Worm (Caenorhabditis elegans) whole organism, L2 larva: ENCODE results near the gene inf-1.

Source experiments
- C34F6.9 ChIP-seq: fragments of 150-350 bp; optimal IDR thresholded peaks from 2 replicates; lab custom pipeline; 2014; ENCODE audit warnings: missing biosample characterization, missing genetic modification characterization
- R02D3.7 ChIP-seq: fragments of 150-350 bp; optimal IDR thresholded peaks from 2 replicates; lab custom pipeline; 2014; ENCODE audit warnings: missing biosample characterization, missing genetic modification characterization
- Y55F3AM.14 ChIP-seq: fragments of 200-800 bp; sonication (Bioruptor generic); optimal IDR thresholded peaks from 2 replicates; lab custom pipeline; 2018; ENCODE audit warnings: mild to moderate bottlenecking, missing genetic modification characterization, missing compliant biosample characterization
- alr-1 ChIP-seq: fragments of 150-350 bp; optimal IDR thresholded peaks from 2 replicates; lab custom pipeline; 2014; ENCODE audit warnings: missing biosample characterization, missing genetic modification characterization
- ama-1 ChIP-seq: fragments of 150-350 bp; optimal IDR thresholded peaks from 2 replicates; lab custom pipeline; 2018; ENCODE audit warnings: inconsistent platforms
- blmp-1 ChIP-seq: sonication (generic microtip); optimal IDR thresholded peaks from 2 replicates; lab custom pipeline; 2017; ENCODE audit warnings: missing genetic modification characterization, mild to moderate bottlenecking, missing compliant biosample characterization, antibody characterized with exemption, moderate library complexity; ENCODE audit not compliant: insufficient read depth
- ceh-16 ChIP-seq: fragments of 150-350 bp; optimal IDR thresholded peaks from 2 replicates; lab custom pipeline; 2014; ENCODE audit warnings: missing biosample characterization, missing genetic modification characterization
- ceh-82 ChIP-seq: fragments of 150-350 bp; optimal IDR thresholded peaks from 2 replicates; lab custom pipeline; 2014; ENCODE audit warnings: missing biosample characterization, missing genetic modification characterization
- crh-2 ChIP-seq: sonication (generic microtip); optimal IDR thresholded peaks from 2 replicates; lab custom pipeline; 2017; ENCODE audit warnings: missing biosample characterization, missing genetic modification characterization
- egl-27 ChIP-seq: sonication (generic microtip); optimal IDR thresholded peaks from 3 replicates; lab custom pipeline; 2017; ENCODE audit warnings: missing biosample characterization, missing genetic modification reagents, missing genetic modification characterization
- elt-1 ChIP-seq: fragments of 150-350 bp; optimal IDR thresholded peaks from 2 replicates; lab custom pipeline; 2014; ENCODE audit warnings: missing biosample characterization, missing genetic modification characterization
- elt-3 ChIP-seq: sonication (generic microtip); optimal IDR thresholded peaks from 2 replicates; lab custom pipeline; 2017; ENCODE audit warnings: missing biosample characterization, missing genetic modification characterization
- fos-1 ChIP-seq: fragments of 150-350 bp; optimal IDR thresholded peaks from 2 replicates; lab custom pipeline; 2014; ENCODE audit warnings: missing biosample characterization, missing genetic modification characterization
- gmeb-1 ChIP-seq: fragments of 150-350 bp; optimal IDR thresholded peaks from 2 replicates; lab custom pipeline; 2014; ENCODE audit warnings: missing biosample characterization, missing genetic modification characterization
- lin-11 ChIP-seq: fragments of 150-350 bp; sonication (generic microtip); optimal IDR thresholded peaks from 2 replicates; lab custom pipeline; 2014; ENCODE audit warnings: missing biosample characterization, missing genetic modification characterization, inconsistent platforms, mixed read lengths
- lin-13 ChIP-seq: fragments of 150-350 bp; optimal IDR thresholded peaks from 2 replicates; lab custom pipeline; 2014; ENCODE audit warnings: missing biosample characterization, missing genetic modification reagents, missing genetic modification characterization
- lin-39 ChIP-seq: fragments of 150-350 bp; optimal IDR thresholded peaks from 2 replicates; lab custom pipeline; 2014; ENCODE audit warnings: missing biosample characterization, missing genetic modification reagents, missing genetic modification characterization
- lsy-2 ChIP-seq, 2 experiments: fragments of 150-350 bp in 1 of 2; sonication (generic microtip) in 1 of 2; optimal IDR thresholded peaks; 2 replicates each; lab custom pipeline; 2014 to 2017; ENCODE audit warnings: missing biosample characterization in 2 of 2, missing genetic modification characterization in 2 of 2
- mab-5 ChIP-seq: fragments of 150-350 bp; optimal IDR thresholded peaks from 2 replicates; lab custom pipeline; 2014; ENCODE audit warnings: missing biosample characterization, missing genetic modification characterization
- mdl-1 ChIP-seq, 2 experiments: fragments of 150-350 bp in 1 of 2; sonication (generic microtip) in 1 of 2; optimal IDR thresholded peaks; 2 replicates each; lab custom pipeline; 2017; ENCODE audit warnings: missing biosample characterization in 2 of 2, missing genetic modification characterization in 2 of 2
- nhr-11 ChIP-seq: fragments of 150-350 bp; optimal IDR thresholded peaks from 2 replicates; lab custom pipeline; 2014; ENCODE audit warnings: missing biosample characterization, missing genetic modification characterization
- nhr-129 ChIP-seq: fragments of 150-350 bp; optimal IDR thresholded peaks from 2 replicates; lab custom pipeline; 2014; ENCODE audit warnings: missing biosample characterization, missing genetic modification characterization
- nhr-21 ChIP-seq: fragments of 150-350 bp; optimal IDR thresholded peaks from 2 replicates; lab custom pipeline; 2014; ENCODE audit warnings: missing biosample characterization, missing genetic modification characterization
- nhr-23 ChIP-seq: fragments of 150-350 bp; optimal IDR thresholded peaks from 2 replicates; lab custom pipeline; 2014; ENCODE audit warnings: missing biosample characterization, missing genetic modification reagents, missing genetic modification characterization
- nhr-237 ChIP-seq: fragments of 150-350 bp; optimal IDR thresholded peaks from 2 replicates; lab custom pipeline; 2014; ENCODE audit warnings: missing biosample characterization, missing genetic modification characterization
- nhr-25 ChIP-seq: fragments of 150-350 bp; sonication (generic microtip); optimal IDR thresholded peaks from 3 replicates; lab custom pipeline; 2014; ENCODE audit warnings: missing biosample characterization, missing genetic modification characterization
- nhr-77 ChIP-seq: fragments of 150-350 bp; optimal IDR thresholded peaks from 2 replicates; lab custom pipeline; 2014; ENCODE audit warnings: missing biosample characterization, missing genetic modification characterization
- peb-1 ChIP-seq: fragments of 150-350 bp; optimal IDR thresholded peaks from 2 replicates; lab custom pipeline; 2014; ENCODE audit warnings: missing biosample characterization, missing genetic modification characterization
- sem-4 ChIP-seq: fragments of 150-350 bp; optimal IDR thresholded peaks from 2 replicates; lab custom pipeline; 2014; ENCODE audit warnings: missing biosample characterization, missing genetic modification reagents, missing genetic modification characterization
- unc-39 ChIP-seq: fragments of 150-350 bp; optimal IDR thresholded peaks from 2 replicates; lab custom pipeline; 2014; ENCODE audit warnings: missing biosample characterization, missing genetic modification characterization
- unc-55 ChIP-seq: fragments of 150-350 bp; sonication (generic microtip); optimal IDR thresholded peaks from 3 replicates; lab custom pipeline; 2014; ENCODE audit warnings: missing biosample characterization, missing genetic modification reagents, missing genetic modification characterization
- unc-62 ChIP-seq: fragments of 150-350 bp; optimal IDR thresholded peaks from 2 replicates; lab custom pipeline; 2014; ENCODE audit warnings: missing biosample characterization, missing genetic modification reagents, missing genetic modification characterization
- zag-1 ChIP-seq: fragments of 150-350 bp; optimal IDR thresholded peaks from 2 replicates; lab custom pipeline; 2014; ENCODE audit warnings: missing biosample characterization, missing genetic modification characterization
- ztf-1 ChIP-seq: fragments of 200-800 bp; sonication (Bioruptor generic); conservative IDR thresholded peaks from 2 replicates; pipeline ENCODE4 v1.3.6; 2022; ENCODE audit warnings: missing genetic modification characterization, missing compliant biosample characterization
- ztf-11 ChIP-seq: sonication (generic microtip); optimal IDR thresholded peaks from 2 replicates; lab custom pipeline; 2017; ENCODE audit warnings: missing biosample characterization, missing genetic modification characterization
- ztf-4 ChIP-seq: fragments of 150-350 bp; optimal IDR thresholded peaks from 2 replicates; lab custom pipeline; 2014; ENCODE audit warnings: missing biosample characterization, missing genetic modification characterization

The inf-1 gene

ce11 chrIII:6929558-6930167, at the start of gene inf-1:
TSS of gene inf-1 (plus strand) at chrIII:6930134.
- TF ChIP-seq R02D3.7 (tag; lab: Kevin White, UChicago) (no peak), lsy-2 (tag; optimal IDR thresholded peaks at IDR 0.05; lab: Kevin White, UChicago) (peak; percentile 18 to 84), unc-55 (GFP tag; lab: Kevin White, UChicago) (peak; percentile 70), peb-1 (tag; lab: Kevin White, UChicago) (no peak), nhr-21 (tag; lab: Kevin White, UChicago) (peak; percentile 0), sem-4 (tag; lab: Kevin White, UChicago) (peak; percentile 0), ceh-16 (no peak), crh-2 (tag; lab: Kevin White, UChicago) (peak; percentile 13), ceh-82 (tag; lab: Kevin White, UChicago) (no peak), mdl-1 (tag; optimal IDR thresholded peaks at IDR 0.05; lab: Kevin White, UChicago) (no peak), elt-3 (no peak), unc-39 (tag; lab: Kevin White, UChicago) (no peak), lin-13 (peak; percentile 29), gmeb-1 (no peak), alr-1 (no peak), nhr-23 (tag; lab: Kevin White, UChicago) (no peak), ama-1 (lab: Kevin White, UChicago) (no peak), nhr-77 (tag; lab: Kevin White, UChicago) (no peak), unc-62 (GFP tag; lab: Kevin White, UChicago) (no peak), ztf-4 (no peak), nhr-237 (tag; lab: Kevin White, UChicago) (no peak), nhr-11 (tag; lab: Kevin White, UChicago) (no peak), ztf-1 (GFP tag; lab: Robert Waterston, UW) (no peak), mab-5 (tag; lab: Kevin White, UChicago) (no peak), egl-27 (no peak), fos-1 (tag; lab: Kevin White, UChicago) (peak; percentile 24), lin-39 (tag; lab: Kevin White, UChicago) (no peak), C34F6.9 (tag; lab: Kevin White, UChicago) (peak; percentile 72), lin-11 (tag; lab: Kevin White, UChicago) (no peak), blmp-1 (tag; lab: Kevin White, UChicago) (no peak), nhr-129 (peak; percentile 52)

ce11 chrIII:6880797-6881196, 49.1 kb upstream of the inf-1 start, which contains the start of gene K04C2.7:
TSS of gene K04C2.7 (plus strand) at chrIII:6881097.
- TF ChIP-seq nhr-21 (tag; lab: Kevin White, UChicago) (peak; percentile 5), lsy-2 (tag; optimal IDR thresholded peaks at IDR 0.05; lab: Kevin White, UChicago) (peak in 1 of 2 experiments; percentile 4), peb-1 (tag; lab: Kevin White, UChicago) (no peak)

DNA sequence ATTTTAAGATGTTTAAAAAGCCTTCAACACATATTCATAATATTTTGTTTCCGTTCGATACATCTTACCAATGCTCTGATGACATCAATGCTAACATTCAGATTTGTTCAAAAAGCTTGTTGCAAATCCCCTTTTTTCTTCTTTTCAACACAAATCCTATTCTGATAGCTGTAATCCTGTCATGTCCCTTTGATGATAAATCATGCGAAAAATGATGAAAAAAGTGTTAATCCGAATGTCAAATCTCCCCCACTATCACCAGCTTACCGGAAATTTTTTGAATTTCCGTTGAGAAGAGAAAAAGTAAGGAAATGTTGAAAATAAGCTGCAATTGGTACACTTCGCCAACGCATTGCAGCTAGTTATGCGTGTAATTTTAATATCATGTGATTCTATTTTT, 48.2 kb upstream of the inf-1 start:
- no peak for TF ChIP-seq lin-13
- no peak for TF ChIP-seq nhr-237 (tag; lab: Kevin White, UChicago)

ce11 chrIII:6884203-6884602, 45.7 kb upstream of the inf-1 start, which contains the start of gene med-2:
TSS of gene med-2 (plus strand) at chrIII:6884503.
- TF ChIP-seq ceh-82 (tag; lab: Kevin White, UChicago) (no peak), blmp-1 (tag; lab: Kevin White, UChicago) (no peak), nhr-25 (tag; lab: Kevin White, UChicago) (no peak), zag-1 (no peak), fos-1 (tag; lab: Kevin White, UChicago) (no peak), R02D3.7 (tag; lab: Kevin White, UChicago) (no peak), nhr-237 (tag; lab: Kevin White, UChicago) (no peak), nhr-23 (tag; lab: Kevin White, UChicago) (no peak), ztf-4 (no peak), Y55F3AM.14 (GFP tag; lab: Kevin White, UChicago) (no peak), nhr-11 (tag; lab: Kevin White, UChicago) (no peak), elt-1 (tag; lab: Kevin White, UChicago) (no peak), ztf-11 (tag; lab: Kevin White, UChicago) (no peak), nhr-129 (no peak), egl-27 (no peak)
